Worm (Caenorhabditis elegans) whole organism, mixed stage, embryonic: ENCODE measurements around the gene C24D10.6.
A peak's percentile ranks its signal among the peaks of the same experiment; 100 is the strongest.

Experiments used
- blmp-1 ChIP-seq: fragments of 150-350 bp; optimal IDR thresholded peaks from 2 replicates; lab custom pipeline; 2014; ENCODE audit warnings: missing biosample characterization, missing genetic modification characterization
- mep-1 ChIP-seq: fragments of 150-350 bp; optimal IDR thresholded peaks from 2 replicates; lab custom pipeline; 2017; ENCODE audit warnings: missing biosample characterization, missing genetic modification reagents, missing genetic modification characterization, inconsistent platforms
- nhr-237 ChIP-seq: fragments of 150-350 bp; optimal IDR thresholded peaks from 2 replicates; lab custom pipeline; 2014; ENCODE audit warnings: missing biosample characterization, missing genetic modification characterization
- pha-4 ChIP-seq: fragments of 150-350 bp; optimal IDR thresholded peaks from 2 replicates; lab custom pipeline; 2018; ENCODE audit warnings: missing biosample characterization, missing genetic modification reagents, missing genetic modification characterization
- unc-39 ChIP-seq: fragments of 150-350 bp; optimal IDR thresholded peaks from 2 replicates; lab custom pipeline; 2014; ENCODE audit warnings: missing biosample characterization, missing genetic modification characterization
- zip-8 ChIP-seq: fragments of 150-350 bp; optimal IDR thresholded peaks from 2 replicates; lab custom pipeline; 2014; ENCODE audit warnings: missing biosample characterization, missing genetic modification characterization

ce11 chrIV:5109943-5110342 is 50.1 kb downstream of the C24D10.6 start:
- TF ChIP-seq nhr-237 (tag; lab: Kevin White, UChicago) (no peak), zip-8 (tag; lab: Kevin White, UChicago) (peak; percentile 91), pha-4 (tag; lab: Kevin White, UChicago) (no peak), blmp-1 (no peak), mep-1 (tag; lab: Kevin White, UChicago) (peak; percentile 7), unc-39 (tag; lab: Kevin White, UChicago) (no peak)
